Fruit fly (Drosophila melanogaster) whole organism, embryonic: ENCODE data around the gene CG42728.
A peak's percentile ranks its signal among the peaks of the same experiment; 100 is the strongest.

ENCODE experiments used
- ATbp ChIP-seq: fragments of 200-800 bp; sonication (Bioruptor generic); optimal IDR thresholded peaks from 2 replicates; lab custom pipeline; 2017; ENCODE audit warnings: missing biosample characterization, mild to moderate bottlenecking, missing genetic modification characterization, missing genetic modification reagents
- Abd-B ChIP-seq: fragments of 200-800 bp; sonication (Bioruptor generic); optimal IDR thresholded peaks from 2 replicates; lab custom pipeline; 2018; ENCODE audit warnings: missing biosample characterization, mild to moderate bottlenecking, missing genetic modification characterization, moderate library complexity
- Adf1 ChIP-seq: fragments of 200-800 bp; sonication (Bioruptor generic); IDR thresholded peaks from 2 replicates; pipeline ENCODE4 v1.3.6; 2022; ENCODE audit warnings: missing biosample characterization, missing genetic modification characterization
- Awh ChIP-seq: fragments of 200-800 bp; sonication (Bioruptor generic); IDR thresholded peaks from 2 replicates; pipeline ENCODE4, ENCODE4 v1.3.6; 2022; ENCODE audit warnings: missing biosample characterization, missing genetic modification characterization
- B-H1 ChIP-seq: fragments of 200-800 bp; sonication (Bioruptor generic); IDR thresholded peaks from 3 replicates; pipeline ENCODE4 v1.3.6; 2022; ENCODE audit warnings: missing biosample characterization, missing genetic modification characterization
- CG10147 ChIP-seq: fragments of 200-800 bp; sonication (Bioruptor generic); optimal IDR thresholded peaks from 2 replicates; lab custom pipeline; 2019; ENCODE audit warnings: missing biosample characterization, mild to moderate bottlenecking, missing genetic modification characterization, moderate library complexity
- CG11247 ChIP-seq: fragments of 200-800 bp; sonication (Bioruptor generic); IDR thresholded peaks from 2 replicates; pipeline ENCODE4 v1.3.6; 2022; ENCODE audit warnings: missing biosample characterization, missing genetic modification characterization
- CG12071 ChIP-seq: fragments of 200-800 bp; sonication (Bioruptor generic); optimal IDR thresholded peaks from 3 replicates; lab custom pipeline; 2018; ENCODE audit warnings: missing biosample characterization, mild to moderate bottlenecking, missing genetic modification characterization
- CG13123 ChIP-seq: fragments of 200-800 bp; sonication (Bioruptor generic); optimal IDR thresholded peaks from 2 replicates; lab custom pipeline; 2016; ENCODE audit warnings: missing biosample characterization, missing genetic modification characterization
- CG16863 ChIP-seq: fragments of 200-800 bp; sonication (Bioruptor generic); optimal IDR thresholded peaks from 3 replicates; lab custom pipeline; 2016; ENCODE audit warnings: missing biosample characterization, missing genetic modification characterization
- CG17568 ChIP-seq: fragments of 200-800 bp; sonication (Bioruptor generic); optimal IDR thresholded peaks from 2 replicates; lab custom pipeline; 2018; ENCODE audit warnings: missing biosample characterization, mild to moderate bottlenecking, missing genetic modification characterization, moderate library complexity
- CG3065 ChIP-seq: fragments of 200-800 bp; sonication (Bioruptor generic); optimal IDR thresholded peaks from 2 replicates; lab custom pipeline; 2016; ENCODE audit warnings: missing biosample characterization, missing genetic modification characterization
- CG3163 ChIP-seq: fragments of 200-800 bp; sonication (Bioruptor generic); optimal IDR thresholded peaks from 3 replicates; lab custom pipeline; 2016; ENCODE audit warnings: missing biosample characterization, missing genetic modification characterization
- CG33557 ChIP-seq: fragments of 200-800 bp; sonication (Bioruptor generic); optimal IDR thresholded peaks from 2 replicates; lab custom pipeline; 2019; ENCODE audit warnings: missing biosample characterization, mild to moderate bottlenecking, missing genetic modification characterization, moderate library complexity
- CG3726 ChIP-seq: fragments of 200-800 bp; sonication (Bioruptor generic); IDR thresholded peaks from 3 replicates; pipeline ENCODE4, ENCODE4 v1.3.6; 2022; ENCODE audit warnings: missing biosample characterization, missing genetic modification characterization
- CG3847 ChIP-seq: fragments of 200-800 bp; sonication (Bioruptor generic); IDR thresholded peaks from 2 replicates; pipeline ENCODE4 v1.3.6; 2022; ENCODE audit warnings: missing biosample characterization, missing genetic modification characterization
- CG42726 ChIP-seq: fragments of 200-800 bp; sonication (Bioruptor generic); IDR thresholded peaks from 2 replicates; pipeline ENCODE4 v1.3.6; 2022; ENCODE audit warnings: missing biosample characterization, missing genetic modification characterization; ENCODE audit not compliant: partially characterized antibody
- CG7556 ChIP-seq: fragments of 200-800 bp; sonication (Bioruptor generic); optimal IDR thresholded peaks from 2 replicates; lab custom pipeline; 2017; ENCODE audit warnings: missing biosample characterization, mild to moderate bottlenecking, missing genetic modification characterization
- CG7745 ChIP-seq: fragments of 200-800 bp; sonication (Bioruptor generic); optimal IDR thresholded peaks from 2 replicates; lab custom pipeline; 2018; ENCODE audit warnings: missing biosample characterization, mild to moderate bottlenecking, missing genetic modification characterization, moderate library complexity
- CoRest ChIP-seq: fragments of 200-800 bp; sonication (Bioruptor generic); optimal IDR thresholded peaks from 3 replicates; lab custom pipeline; 2018; ENCODE audit warnings: missing biosample characterization, mild to moderate bottlenecking, missing genetic modification characterization, moderate library complexity
- D19A ChIP-seq: fragments of 200-800 bp; optimal IDR thresholded peaks from 3 replicates; lab custom pipeline; 2019; ENCODE audit warnings: missing biosample characterization, mild to moderate bottlenecking, missing genetic modification characterization, moderate library complexity
- D19B ChIP-seq: fragments of 200-800 bp; sonication (Bioruptor generic); optimal IDR thresholded peaks from 2 replicates; lab custom pipeline; 2017; ENCODE audit warnings: missing biosample characterization, mild to moderate bottlenecking, missing genetic modification characterization
- Dad ChIP-seq: fragments of 200-800 bp; sonication (Bioruptor generic); optimal IDR thresholded peaks from 3 replicates; lab custom pipeline; 2016; ENCODE audit warnings: missing biosample characterization, missing genetic modification characterization
- Dip3 ChIP-seq: fragments of 200-800 bp; sonication (Bioruptor generic); optimal IDR thresholded peaks from 3 replicates; lab custom pipeline; 2016; ENCODE audit warnings: missing biosample characterization, missing genetic modification characterization
- Doc2 ChIP-seq: fragments of 200-800 bp; sonication (Bioruptor generic); IDR thresholded peaks from 2 replicates; pipeline ENCODE4 v1.3.6; 2022; ENCODE audit warnings: missing biosample characterization, missing genetic modification characterization
- Fer3 ChIP-seq: fragments of 200-800 bp; sonication (Bioruptor generic); optimal IDR thresholded peaks from 2 replicates; lab custom pipeline; 2018; ENCODE audit warnings: missing biosample characterization, mild to moderate bottlenecking, missing genetic modification characterization, moderate library complexity
- Hr78 ChIP-seq, 2 experiments: fragments of 200-800 bp in 1 of 2; fragments of >200 bp in 1 of 2; sonication (Bioruptor generic) in 1 of 2; optimal IDR thresholded peaks; 2 replicates each; lab custom pipeline; 2017 to 2019; ENCODE audit warnings: missing biosample characterization in 2 of 2, missing genetic modification characterization in 2 of 2, mild to moderate bottlenecking in 1 of 2, moderate library complexity in 1 of 2
- Jarid2 ChIP-seq: fragments of 200-800 bp; sonication (Bioruptor generic); optimal IDR thresholded peaks from 3 replicates; lab custom pipeline; 2017; ENCODE audit warnings: mild to moderate bottlenecking, missing biosample characterization, missing genetic modification reagents, missing genetic modification characterization
- MTF-1 ChIP-seq: fragments of 200-800 bp; sonication (Bioruptor generic); optimal IDR thresholded peaks from 2 replicates; lab custom pipeline; 2018; ENCODE audit warnings: missing biosample characterization, mild to moderate bottlenecking, missing genetic modification characterization, borderline replicate concordance
- Opbp ChIP-seq: fragments of 200-800 bp; sonication (Bioruptor generic); IDR thresholded peaks from 3 replicates; pipeline ENCODE4 v1.3.6; 2022; ENCODE audit warnings: missing biosample characterization, missing genetic modification characterization; ENCODE audit not compliant: partially characterized antibody
- Sin3A ChIP-seq: fragments of >200 bp; optimal IDR thresholded peaks from 2 replicates; lab custom pipeline; 2018
- Sox100B ChIP-seq: fragments of 200-800 bp; sonication (Bioruptor generic); optimal IDR thresholded peaks from 3 replicates; lab custom pipeline; 2018; ENCODE audit warnings: missing biosample characterization, mild to moderate bottlenecking, missing genetic modification characterization
- Sox102F ChIP-seq: fragments of 200-800 bp; sonication (Bioruptor generic); optimal IDR thresholded peaks from 2 replicates; lab custom pipeline; 2018; ENCODE audit warnings: missing biosample characterization, mild to moderate bottlenecking, missing genetic modification characterization, moderate library complexity
- Taf1 ChIP-seq: fragments of 200-800 bp; sonication (Bioruptor generic); IDR thresholded peaks from 2 replicates; pipeline ENCODE4 v1.3.6; 2022; ENCODE audit warnings: missing biosample characterization, missing genetic modification characterization
- bigmax ChIP-seq: fragments of 200-800 bp; sonication (Bioruptor generic); optimal IDR thresholded peaks from 2 replicates; lab custom pipeline; 2018; ENCODE audit warnings: missing biosample characterization, mild to moderate bottlenecking, missing genetic modification characterization
- caup ChIP-seq: fragments of 200-800 bp; sonication (Bioruptor generic); optimal IDR thresholded peaks from 3 replicates; lab custom pipeline; 2017; ENCODE audit warnings: missing biosample characterization, mild to moderate bottlenecking, missing genetic modification characterization, moderate library complexity; ENCODE audit not compliant: severe bottlenecking
- chif ChIP-seq, 2 experiments: fragments of 200-800 bp; sonication (Bioruptor generic); optimal IDR thresholded peaks; 3 replicates each; lab custom pipeline; 2016; ENCODE audit warnings: missing biosample characterization in 2 of 2, missing genetic modification characterization in 2 of 2
- dysf ChIP-seq: fragments of 200-800 bp; sonication (Bioruptor generic); IDR thresholded peaks from 3 replicates; pipeline ENCODE4 v1.3.6; 2022; ENCODE audit warnings: missing biosample characterization, missing genetic modification characterization
- eyg ChIP-seq: fragments of 200-800 bp; sonication (Bioruptor generic); optimal IDR thresholded peaks from 3 replicates; lab custom pipeline; 2016; ENCODE audit warnings: missing biosample characterization, missing genetic modification characterization
- gcm2 ChIP-seq: fragments of 200-800 bp; sonication (Bioruptor generic); optimal IDR thresholded peaks from 2 replicates; lab custom pipeline; 2016; ENCODE audit warnings: missing biosample characterization, missing genetic modification characterization
- ham ChIP-seq: fragments of 200-800 bp; sonication (Bioruptor generic); IDR thresholded peaks from 2 replicates; pipeline ENCODE4 v1.3.6; 2022; ENCODE audit warnings: missing biosample characterization, missing genetic modification characterization
- hth ChIP-seq: fragments of >200 bp; optimal IDR thresholded peaks from 2 replicates; lab custom pipeline; 2017; ENCODE audit warnings: inconsistent platforms
- lab ChIP-seq: fragments of 200-800 bp; sonication (Bioruptor generic); optimal IDR thresholded peaks from 3 replicates; lab custom pipeline; 2017; ENCODE audit warnings: missing biosample characterization, missing genetic modification characterization, mild to moderate bottlenecking, moderate library complexity, missing genetic modification reagents
- lov ChIP-seq, 2 experiments: fragments of 200-800 bp in 1 of 2; fragments of >200 bp in 1 of 2; sonication (Bioruptor generic) in 1 of 2; IDR thresholded peaks in 1 of 2; optimal IDR thresholded peaks in 1 of 2; 2 replicates in 1 of 2; 3 replicates in 1 of 2; pipeline versions ENCODE4 v1.3.6 to Lab custom; 2017 to 2022; ENCODE audit warnings: missing biosample characterization in 1 of 2, missing genetic modification characterization in 1 of 2
- nerfin-1 ChIP-seq: fragments of 200-800 bp; sonication (Bioruptor generic); optimal IDR thresholded peaks from 3 replicates; lab custom pipeline; 2019; ENCODE audit warnings: missing biosample characterization, mild to moderate bottlenecking, missing genetic modification characterization, moderate library complexity
- sim ChIP-seq: fragments of 200-800 bp; sonication (Bioruptor generic); IDR thresholded peaks from 2 replicates; pipeline ENCODE4 v1.3.6; 2022; ENCODE audit warnings: missing biosample characterization, missing genetic modification characterization
- so ChIP-seq: fragments of 200-800 bp; sonication (Bioruptor generic); IDR thresholded peaks from 3 replicates; pipeline ENCODE4 v1.3.6; 2022; ENCODE audit warnings: missing biosample characterization, missing genetic modification characterization
- trem ChIP-seq: fragments of 200-800 bp; optimal IDR thresholded peaks from 3 replicates; lab custom pipeline; 2019; ENCODE audit warnings: missing biosample characterization, mild to moderate bottlenecking, missing genetic modification characterization, moderate library complexity
- vnd ChIP-seq: fragments of 200-800 bp; sonication (Bioruptor generic); IDR thresholded peaks from 3 replicates; pipeline ENCODE4 v1.3.6; 2022; ENCODE audit warnings: missing biosample characterization, missing genetic modification characterization; ENCODE audit not compliant: partially characterized antibody

The CG42728 gene

dm6 chr3L:15508233-15508632, 19.8 kb downstream of the CG42728 start, which contains the start of gene CG7841 (continued):
- TF ChIP-seq lov (optimal IDR thresholded peaks at IDR 0.05; lab: Kevin White, UChicago) = no peak
- peak; percentile 97 for TF ChIP-seq lov (GFP tag; IDR thresholded peaks at IDR 0.05; lab: Robert Waterston, UW)
- TF ChIP-seq Fer3 = peak; percentile 98
- TF ChIP-seq Abd-B (GFP tag; lab: Kevin White, UChicago) = peak; percentile 89
- TF ChIP-seq Awh = peak; percentile 97
- peak; percentile 96 for TF ChIP-seq Dad
- TF ChIP-seq Jarid2 (GFP tag; lab: Kevin White, UChicago) = peak; percentile 88
- peak; percentile 97 for TF ChIP-seq MTF-1 (GFP tag; lab: Kevin White, UChicago)
- peak; percentile 96; the same call in 2 of the 3 replicates for TF ChIP-seq dysf (GFP tag; lab: Robert Waterston, UW)
- TF ChIP-seq gcm2 (GFP tag; lab: Kevin White, UChicago) = peak; percentile 96
- peak; percentile 80 for TF ChIP-seq bigmax (GFP tag; lab: Kevin White, UChicago)
- peak; percentile 98 for TF ChIP-seq CG10147 (GFP tag; lab: Kevin White, UChicago)
- TF ChIP-seq ham = peak; percentile 78; the same call in 1 of the 2 replicates
- TF ChIP-seq Sox100B (GFP tag; lab: Kevin White, UChicago) = peak; percentile 97
- peak; percentile 89; the same call in 1 of the 2 replicates for TF ChIP-seq Taf1
- peak; percentile 91; the same call in 2 of the 3 replicates for TF ChIP-seq B-H1
- peak; percentile 97 for TF ChIP-seq sim
- peak; percentile 98 for TF ChIP-seq so
- TF ChIP-seq Hr78 (GFP tag; optimal IDR thresholded peaks at IDR 0.05; lab: Kevin White, UChicago) = peak in 1 of 2 experiments; percentile 90
- peak; percentile 99 for TF ChIP-seq lab (GFP tag; lab: Kevin White, UChicago)
- peak; percentile 98 for TF ChIP-seq CoRest
- peak; percentile 97 for TF ChIP-seq Sox102F
- peak; percentile 91 for TF ChIP-seq CG13123 (GFP tag; lab: Kevin White, UChicago)
- TF ChIP-seq CG3847 = peak; percentile 94
- TF ChIP-seq CG3163 = peak; percentile 88
- peak; percentile 77 for TF ChIP-seq CG7745 (tag; lab: Kevin White, UChicago)
- TF ChIP-seq chif (GFP tag; optimal IDR thresholded peaks at IDR 0.05; lab: Kevin White, UChicago) = peak; percentile 97 to 98
- TF ChIP-seq CG12071 (GFP tag; lab: Kevin White, UChicago) = peak; percentile 98
- TF ChIP-seq eyg (GFP tag; lab: Kevin White, UChicago) = peak; percentile 97
- TF ChIP-seq ATbp (GFP tag; lab: Kevin White, UChicago) = peak; percentile 96
- peak; percentile 92 for TF ChIP-seq CG11247
- no peak for TF ChIP-seq vnd (GFP tag; lab: Robert Waterston, UW)
- peak; percentile 92 for TF ChIP-seq CG3065 (GFP tag; lab: Kevin White, UChicago)
- TF ChIP-seq caup (GFP tag; lab: Kevin White, UChicago) = peak; percentile 99
- peak; percentile 97 for TF ChIP-seq D19A (tag; lab: Kevin White, UChicago)
- peak; percentile 97 for TF ChIP-seq trem (tag; lab: Kevin White, UChicago)
- TF ChIP-seq CG3726 = no peak; the same call in 2 of the 3 replicates
- 0 out of 2 replicates have a peak, but pooled peaks have one; percentile 4 for TF ChIP-seq CG42726
- no peak for TF ChIP-seq Sin3A (lab: Kevin White, UChicago)
- TF ChIP-seq CG7556 (GFP tag; lab: Kevin White, UChicago) = peak; percentile 97
- no peak for TF ChIP-seq hth (lab: Kevin White, UChicago)
- TF ChIP-seq CG17568 = peak; percentile 98
- TF ChIP-seq Doc2 (GFP tag; lab: Robert Waterston, UW) = no peak
- peak; percentile 98 for TF ChIP-seq CG33557 (GFP tag; lab: Kevin White, UChicago)
- TF ChIP-seq Opbp (GFP tag; lab: Robert Waterston, UW) = no peak
- TF ChIP-seq CG16863 (GFP tag; lab: Kevin White, UChicago) = peak; percentile 96
- TF ChIP-seq nerfin-1 = peak; percentile 98
- TF ChIP-seq Adf1 (GFP tag; lab: Robert Waterston, UW) = peak; percentile 80
- TF ChIP-seq Dip3 (GFP tag; lab: Kevin White, UChicago) = peak; percentile 97
- TF ChIP-seq D19B (GFP tag; lab: Kevin White, UChicago) = peak; percentile 86
